Worm (Caenorhabditis elegans) whole organism, mixed stage, embryonic: ENCODE data around the gene scl-8.

Experiments used
- bed-3 ChIP-seq: fragments of 200-800 bp; sonication (Bioruptor generic); optimal IDR thresholded peaks from 3 replicates; lab custom pipeline; 2018; ENCODE audit warnings: mild to moderate bottlenecking, missing genetic modification characterization, moderate library complexity, missing compliant biosample characterization
- ceh-43 ChIP-seq: fragments of 200-800 bp; sonication (Bioruptor generic); optimal IDR thresholded peaks from 2 replicates; lab custom pipeline; 2018; ENCODE audit warnings: mild to moderate bottlenecking, missing genetic modification characterization, moderate library complexity, missing compliant biosample characterization
- ceh-83 ChIP-seq: fragments of 200-800 bp; sonication (Bioruptor generic); optimal IDR thresholded peaks from 2 replicates; lab custom pipeline; 2018; ENCODE audit warnings: mild to moderate bottlenecking, missing genetic modification characterization, missing compliant biosample characterization
- lin-13 ChIP-seq: fragments of 150-350 bp; optimal IDR thresholded peaks from 2 replicates; lab custom pipeline; 2014; ENCODE audit warnings: missing biosample characterization, missing genetic modification characterization
- mab-5 ChIP-seq: fragments of 150-350 bp; optimal IDR thresholded peaks from 2 replicates; lab custom pipeline; 2014; ENCODE audit warnings: missing biosample characterization, missing genetic modification characterization
- mep-1 ChIP-seq: fragments of 150-350 bp; optimal IDR thresholded peaks from 2 replicates; lab custom pipeline; 2017; ENCODE audit warnings: missing biosample characterization, missing genetic modification reagents, missing genetic modification characterization, inconsistent platforms
- mls-2 ChIP-seq: sonication (generic microtip); optimal IDR thresholded peaks from 2 replicates; lab custom pipeline; 2016; ENCODE audit warnings: mild to moderate bottlenecking, missing genetic modification characterization, moderate library complexity, missing compliant biosample characterization
- nhr-76 ChIP-seq: sonication (generic microtip); optimal IDR thresholded peaks from 2 replicates; lab custom pipeline; 2017; ENCODE audit warnings: missing biosample characterization, missing genetic modification characterization
- pha-4 ChIP-seq: fragments of 150-350 bp; optimal IDR thresholded peaks from 2 replicates; lab custom pipeline; 2018; ENCODE audit warnings: missing biosample characterization, missing genetic modification reagents, missing genetic modification characterization
- snpc-4 ChIP-seq: fragments of 150-350 bp; optimal IDR thresholded peaks from 2 replicates; lab custom pipeline; 2014; ENCODE audit warnings: missing biosample characterization, missing genetic modification characterization
- tbx-8 ChIP-seq: fragments of 200-800 bp; sonication (Bioruptor generic); optimal IDR thresholded peaks from 2 replicates; lab custom pipeline; 2018; ENCODE audit warnings: mild to moderate bottlenecking, missing genetic modification characterization, moderate library complexity, missing compliant biosample characterization
- unc-62 ChIP-seq: fragments of 150-350 bp; optimal IDR thresholded peaks from 2 replicates; lab custom pipeline; 2014; ENCODE audit warnings: missing biosample characterization, missing genetic modification reagents, missing genetic modification characterization
- ztf-11 ChIP-seq: fragments of 150-350 bp; optimal IDR thresholded peaks from 2 replicates; lab custom pipeline; 2014; ENCODE audit warnings: missing biosample characterization, missing genetic modification characterization

- TF ChIP-seq lin-13 (tag; lab: Kevin White, UChicago) (no peak), ztf-11 (no peak), pha-4 (tag; lab: Kevin White, UChicago) (no peak), tbx-8 (GFP tag; lab: Kevin White, UChicago) (no peak), mab-5 (tag; lab: Kevin White, UChicago) (no peak), snpc-4 (tag; lab: Kevin White, UChicago) (no peak), unc-62 (GFP tag; lab: Kevin White, UChicago) (no peak), ceh-83 (GFP tag; lab: Kevin White, UChicago) (no peak), mep-1 (no peak), nhr-76 (tag; lab: Kevin White, UChicago) (no peak), ceh-43 (GFP tag; lab: Kevin White, UChicago) (no peak), bed-3 (GFP tag; lab: Kevin White, UChicago) (no peak), mls-2 (tag; lab: Kevin White, UChicago) (no peak)
Measured at ce11 chrIV:13057418-13057817, 14.1 kb upstream of the scl-8 start, which contains the start of gene scl-2.
